Fruit fly (Drosophila melanogaster): ENCODE data around the gene CG5790.

dm6 chr2L:18285620-18286019 is 9.0 kb upstream of the CG5790 start, which contains the start of gene CG31787:
- TF ChIP-seq lola (GFP tag; optimal IDR thresholded peaks at IDR 0.05) (no peak), OdsH (GFP tag; optimal IDR thresholded peaks at IDR 0.05) (no peak), jim (GFP tag; optimal IDR thresholded peaks at IDR 0.05) (no peak), br (GFP tag; optimal IDR thresholded peaks at IDR 0.05) (no peak), rgr (GFP tag; optimal IDR thresholded peaks at IDR 0.05) (no peak), h (GFP tag; optimal IDR thresholded peaks at IDR 0.05) (no peak), Myc (optimal IDR thresholded peaks at IDR 0.05) (no peak), Jra (GFP tag; optimal IDR thresholded peaks at IDR 0.05) (no peak), pan (optimal IDR thresholded peaks at IDR 0.05) (no peak), psq (GFP tag; optimal IDR thresholded peaks at IDR 0.05) (no peak), Hr83 (GFP tag; optimal IDR thresholded peaks at IDR 0.05; ENCODE audit: poor library complexity, severe bottlenecking) (no peak), Vsx2 (GFP tag; optimal IDR thresholded peaks at IDR 0.05; ENCODE audit: partially characterized antibody) (no peak), N (GFP tag; optimal IDR thresholded peaks at IDR 0.05) (no peak)

Measured in whole organism, wandering third instar larva.